Worm (Caenorhabditis elegans) whole organism, L3 larva: ENCODE data around the gene C06C3.7.

Experiments
- R02D3.7 ChIP-seq: fragments of 150-350 bp; optimal IDR thresholded peaks from 2 replicates; lab custom pipeline; 2014; ENCODE audit warnings: missing biosample characterization, missing genetic modification characterization
- ZK546.5 ChIP-seq: sonication (generic microtip); optimal IDR thresholded peaks from 2 replicates; lab custom pipeline; 2017; ENCODE audit warnings: missing biosample characterization, missing genetic modification characterization
- elt-3 ChIP-seq, 3 experiments: fragments of 150-350 bp in 1 of 3; sonication (generic microtip) in 2 of 3; optimal IDR thresholded peaks; 2 replicates in 2 of 3; 4 replicates in 1 of 3; lab custom pipeline; 2014 to 2017; ENCODE audit warnings: missing biosample characterization in 3 of 3, missing genetic modification characterization in 3 of 3
- fos-1 ChIP-seq: fragments of 150-350 bp; optimal IDR thresholded peaks from 2 replicates; lab custom pipeline; 2014; ENCODE audit warnings: missing biosample characterization, missing genetic modification characterization
- nhr-237 ChIP-seq: fragments of 150-350 bp; optimal IDR thresholded peaks from 2 replicates; lab custom pipeline; 2014; ENCODE audit warnings: missing biosample characterization, missing genetic modification characterization
- nhr-43 ChIP-seq: sonication (generic microtip); optimal IDR thresholded peaks from 2 replicates; lab custom pipeline; 2016; ENCODE audit warnings: mild to moderate bottlenecking, missing genetic modification characterization, missing compliant biosample characterization; ENCODE audit not compliant: poor library complexity, severe bottlenecking
- nhr-77 ChIP-seq: fragments of 150-350 bp; optimal IDR thresholded peaks from 2 replicates; lab custom pipeline; 2014; ENCODE audit warnings: missing biosample characterization, missing genetic modification characterization
- unc-62 ChIP-seq: fragments of 150-350 bp; sonication (generic microtip); optimal IDR thresholded peaks from 4 replicates; lab custom pipeline; 2014; ENCODE audit warnings: missing biosample characterization, missing genetic modification reagents, missing genetic modification characterization
- ztf-4 ChIP-seq: fragments of 150-350 bp; optimal IDR thresholded peaks from 2 replicates; lab custom pipeline; 2014; ENCODE audit warnings: missing biosample characterization, missing genetic modification characterization

DNA sequence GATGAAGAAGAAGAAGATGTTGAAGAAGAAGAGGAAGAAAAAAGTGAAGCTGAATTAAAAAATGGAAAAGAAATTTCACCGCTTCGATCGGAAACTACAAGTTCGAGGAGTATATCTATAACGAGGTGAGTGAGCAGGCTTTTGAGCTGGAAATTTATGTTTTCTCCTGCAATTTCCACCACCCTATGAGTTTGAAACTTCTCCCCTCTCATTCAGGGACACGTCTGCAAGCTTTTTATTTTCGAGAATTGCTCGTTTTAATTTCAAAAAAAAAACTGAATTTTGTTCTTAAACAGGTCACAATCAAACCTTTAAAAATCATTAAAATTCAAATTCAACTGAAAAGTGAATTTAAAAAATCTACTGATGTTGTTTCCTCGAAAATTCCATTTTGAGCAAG, 23.1 kb upstream of the C06C3.7 start:
- TF ChIP-seq fos-1 (no peak), unc-62 (GFP tag; lab: Kevin White, UChicago) (no peak), elt-3 (tag; optimal IDR thresholded peaks at IDR 0.05; lab: Kevin White, UChicago) (no peak), nhr-237 (tag; lab: Kevin White, UChicago) (no peak), nhr-77 (tag; lab: Kevin White, UChicago) (no peak), R02D3.7 (no peak), ZK546.5 (tag; lab: Kevin White, UChicago) (no peak), ztf-4 (tag; lab: Kevin White, UChicago) (no peak), nhr-43 (tag; lab: Kevin White, UChicago) (no peak)
